Worm (Caenorhabditis elegans): ENCODE results near the gene ZC262.13.
"Not testable (repeated sequence)": the region's sequence is repeated elsewhere in the genome, so short reads cannot be mapped to it uniquely, and the experiment has no call there.

The ZC262.13 gene

DNA sequence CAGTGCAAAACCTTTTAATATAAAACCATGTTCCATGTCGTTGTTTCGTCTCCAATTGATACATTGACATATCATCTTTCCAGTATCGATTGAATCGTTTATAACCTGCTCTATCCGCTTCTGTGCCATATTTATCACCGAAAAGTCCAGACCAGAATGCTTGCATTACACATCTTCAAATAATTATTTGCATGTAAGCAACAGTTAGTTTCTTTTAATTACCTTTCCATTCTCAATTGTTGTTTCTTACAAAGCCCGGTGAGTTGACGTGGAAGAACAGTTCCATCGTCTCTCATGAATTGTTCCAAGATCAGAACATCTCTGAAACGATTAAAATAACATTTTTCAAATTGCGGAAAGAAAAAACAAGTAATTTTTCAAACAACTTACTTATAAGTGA lies 5.2 kb downstream of the ZC262.13 start, which contains the start of gene iglr-2:
iglr-2 (minus strand) TSS at position 101 of the 400 bp plus-strand sequence.
- no peak for TF ChIP-seq dmd-4 (tag; optimal IDR thresholded peaks at IDR 0.05)
- TF ChIP-seq gmeb-1 (tag; optimal IDR thresholded peaks at IDR 0.05): no peak
- no peak for TF ChIP-seq crh-2 (tag; optimal IDR thresholded peaks at IDR 0.05)

DNA sequence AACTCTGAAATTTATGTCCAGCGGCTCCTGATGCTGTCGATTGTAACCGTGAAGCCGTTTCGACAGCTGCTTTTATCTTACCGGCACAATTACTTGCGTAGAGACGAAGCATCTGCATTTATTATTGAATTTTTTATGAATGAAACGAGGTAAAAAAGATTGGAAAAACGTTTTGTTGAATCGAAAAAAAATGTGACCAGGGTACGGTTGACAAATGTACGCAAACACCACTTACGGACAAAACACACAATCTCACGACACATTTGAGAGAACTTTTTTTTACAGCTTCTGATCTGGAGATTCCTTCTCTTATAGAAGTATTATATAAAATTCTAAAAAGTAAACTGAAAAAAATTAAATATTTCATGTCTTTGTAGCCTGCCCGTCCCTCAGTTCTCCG lies 5.8 kb downstream of the ZC262.13 start, which contains the start of the genes mrps-18A and ZC262.2:
mrps-18A (minus strand) TSS at position 141 of the 400 bp plus-strand sequence.
ZC262.2 (plus strand) TSS at position 284 of the 400 bp plus-strand sequence.
- TF ChIP-seq nhr-129 (tag; optimal IDR thresholded peaks at IDR 0.05) (peak; percentile 21), C34F6.9 (tag; optimal IDR thresholded peaks at IDR 0.05) (peak; percentile 31), lsy-2 (tag; optimal IDR thresholded peaks at IDR 0.05) (peak; percentile 73 to 97), mbf-1 (tag; optimal IDR thresholded peaks at IDR 0.05) (no peak), ZK546.5 (tag; optimal IDR thresholded peaks at IDR 0.05) (no peak), nhr-77 (tag; optimal IDR thresholded peaks at IDR 0.05) (no peak), sma-9 (GFP tag; optimal IDR thresholded peaks at IDR 0.05) (no peak), sma-9 (tag; optimal IDR thresholded peaks at IDR 0.05) (no peak), nhr-23 (tag; optimal IDR thresholded peaks at IDR 0.05) (no peak), elt-3 (tag; optimal IDR thresholded peaks at IDR 0.05) (no peak)

DNA sequence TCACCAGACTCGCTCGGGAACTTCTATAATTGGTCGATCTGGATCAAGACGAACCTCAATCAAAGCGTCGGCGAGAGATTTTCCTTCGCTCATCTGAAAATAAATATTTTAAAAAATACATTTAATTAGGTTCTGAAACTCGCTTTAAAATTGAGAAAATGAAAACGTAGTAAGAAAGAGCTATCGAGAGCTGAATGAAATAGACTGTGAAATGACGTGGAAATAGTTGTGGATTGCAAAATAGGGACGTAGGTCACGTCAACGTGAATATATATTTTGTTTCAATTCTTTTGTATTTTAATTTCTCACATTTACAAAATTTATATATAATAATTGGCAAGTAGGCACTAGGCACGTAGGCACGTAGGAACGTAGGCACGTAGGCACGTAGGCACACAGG lies 8.4 kb downstream of the ZC262.13 start, which contains the start of gene ZC262.4:
ZC262.4 (minus strand) TSS at position 101 of the 400 bp plus-strand sequence.
- TF ChIP-seq nhr-11 (tag; optimal IDR thresholded peaks at IDR 0.05): no peak
- TF ChIP-seq skn-1 (tag; optimal IDR thresholded peaks at IDR 0.05): no peak
- no peak for TF ChIP-seq gmeb-1 (tag; optimal IDR thresholded peaks at IDR 0.05)
- no peak for TF ChIP-seq lin-13 (GFP tag; optimal IDR thresholded peaks at IDR 0.05)
- no peak for TF ChIP-seq mab-5 (tag; optimal IDR thresholded peaks at IDR 0.05)
- no peak for TF ChIP-seq lsy-2 (tag; optimal IDR thresholded peaks at IDR 0.05)
- TF ChIP-seq nhr-25 (tag; optimal IDR thresholded peaks at IDR 0.05): no peak
- TF ChIP-seq mbf-1 (tag; optimal IDR thresholded peaks at IDR 0.05): no peak

DNA sequence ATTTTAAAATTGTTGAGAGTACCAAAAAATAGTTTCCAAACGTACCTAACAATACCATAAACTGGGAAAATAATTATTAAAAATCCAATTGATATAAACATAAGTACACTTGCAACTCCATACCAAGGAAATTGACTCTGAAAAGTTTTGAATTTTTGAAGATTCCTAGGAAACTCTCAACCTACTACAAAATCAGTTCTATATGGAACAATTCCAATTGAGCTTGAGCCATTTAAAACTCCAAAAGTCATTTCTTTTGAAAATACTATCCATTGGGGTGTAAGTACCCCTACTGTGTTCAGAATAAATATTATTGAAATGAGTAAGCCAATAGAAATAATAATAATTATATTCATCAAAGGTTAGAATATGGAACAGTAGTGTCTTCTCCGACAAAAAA lies 13.4 kb downstream of the ZC262.13 start, which contains the start of gene clc-28:
clc-28 (minus strand) TSS at position 101 of the 400 bp plus-strand sequence.
- TF ChIP-seq crh-2, ceh-82, ztf-4 (tag; optimal IDR thresholded peaks at IDR 0.05): not testable (repeated sequence)

DNA sequence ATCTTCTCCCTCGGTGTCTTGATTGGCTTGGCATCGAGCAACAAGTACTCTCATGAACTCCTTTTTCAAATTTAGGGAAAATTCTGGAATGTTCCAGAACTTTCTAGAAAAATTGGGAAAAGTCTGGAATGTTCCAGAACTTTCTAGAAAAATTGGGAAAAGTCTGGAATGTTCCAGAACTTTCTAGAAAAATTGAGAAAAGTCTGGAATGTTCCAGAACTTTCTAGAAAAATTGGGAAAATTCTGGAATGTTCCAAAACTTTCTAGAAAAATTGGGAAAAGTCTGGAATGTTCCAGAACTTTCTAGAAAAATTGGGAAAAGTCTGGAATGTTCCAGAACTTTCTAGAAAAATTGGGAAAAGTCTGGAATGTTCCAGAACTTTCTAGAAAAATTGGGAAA lies 18.3 kb downstream of the ZC262.13 start, which contains the start of gene ZC262.7:
ZC262.7 (minus strand) TSS at position 54 of the 400 bp plus-strand sequence.
- not testable (repeated sequence) for TF ChIP-seq nhr-6, elt-1, alr-1 (tag; optimal IDR thresholded peaks at IDR 0.05)

DNA sequence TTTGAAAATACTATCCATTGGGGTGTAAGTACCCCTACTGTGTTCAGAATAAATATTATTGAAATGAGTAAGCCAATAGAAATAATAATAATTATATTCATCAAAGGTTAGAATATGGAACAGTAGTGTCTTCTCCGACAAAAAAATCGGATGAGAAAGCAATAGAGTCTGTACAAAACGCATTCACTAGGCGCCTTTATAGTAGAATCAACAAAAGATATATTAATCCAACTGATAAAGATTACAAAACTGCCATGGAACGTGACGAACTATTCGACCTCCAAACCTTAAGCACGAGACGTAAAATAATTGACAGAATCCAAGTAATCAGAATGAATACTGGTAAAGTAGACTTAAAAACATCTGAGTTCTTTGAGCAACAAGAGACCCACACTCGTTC lies 21.8 kb downstream of the ZC262.13 start, which contains the start of gene clc-29:
clc-29 (minus strand) TSS at position 101 of the 400 bp plus-strand sequence.
- TF ChIP-seq lin-39 (tag; optimal IDR thresholded peaks at IDR 0.05); zag-1 (tag; optimal IDR thresholded peaks at IDR 0.05); sma-9 (GFP tag; optimal IDR thresholded peaks at IDR 0.05); sma-9 (tag; optimal IDR thresholded peaks at IDR 0.05): not testable (repeated sequence)

DNA sequence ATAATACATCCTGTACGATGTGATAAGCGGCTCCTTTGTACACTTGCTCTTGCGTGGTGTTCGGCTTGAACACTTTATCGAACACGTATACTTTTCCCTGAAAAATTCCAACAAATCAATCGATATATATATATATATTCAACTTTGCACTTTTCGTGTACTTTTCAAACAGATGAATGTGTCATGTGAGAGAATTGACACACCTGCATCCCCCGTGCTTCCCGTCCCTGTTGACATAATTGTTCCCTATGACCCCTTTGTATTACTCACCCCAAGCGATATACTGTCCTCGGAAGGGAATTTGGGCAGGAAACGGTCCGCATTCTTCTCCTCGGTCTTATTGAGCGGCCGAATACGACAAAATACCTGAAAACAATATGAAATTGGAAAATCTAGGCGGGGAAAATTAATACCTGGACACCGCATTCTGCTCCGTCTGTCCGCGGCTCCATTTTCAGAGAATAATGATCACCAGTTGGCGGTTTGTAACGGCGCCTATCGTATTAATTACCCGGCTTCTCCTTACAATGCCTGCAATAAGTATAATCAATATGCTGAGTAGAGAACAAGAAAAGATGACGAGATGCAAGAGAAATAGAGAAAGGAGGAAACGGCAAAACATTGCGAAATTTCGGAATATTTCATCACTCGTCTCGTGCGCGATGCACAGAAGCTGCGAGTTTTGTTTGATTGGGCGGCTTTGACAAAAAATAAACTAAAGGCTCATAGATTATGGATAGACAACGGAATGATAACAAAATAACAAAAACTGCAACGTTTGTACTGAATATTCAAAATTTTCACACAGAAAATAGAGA lies 28.8 kb downstream of the ZC262.13 start, which contains the start of gene unc-116:
unc-116 (minus strand) TSS at position 531 of the 818 bp plus-strand sequence.
- peak; percentile 91 for TF ChIP-seq nhr-129 (tag; optimal IDR thresholded peaks at IDR 0.05)
- TF ChIP-seq lsy-2 (tag; optimal IDR thresholded peaks at IDR 0.05): peak; percentile 46 to 71
- peak; percentile 16 to 70 for TF ChIP-seq mdl-1 (tag; optimal IDR thresholded peaks at IDR 0.05)
- no peak for TF ChIP-seq unc-39 (tag; optimal IDR thresholded peaks at IDR 0.05)
- TF ChIP-seq dmd-4 (tag; optimal IDR thresholded peaks at IDR 0.05): no peak
- TF ChIP-seq ZK546.5 (tag; optimal IDR thresholded peaks at IDR 0.05): no peak
- no peak for TF ChIP-seq egl-27 (tag; optimal IDR thresholded peaks at IDR 0.05)
- TF ChIP-seq nhr-11 (tag; optimal IDR thresholded peaks at IDR 0.05): no peak
- TF ChIP-seq nhr-237 (tag; optimal IDR thresholded peaks at IDR 0.05): no peak
- no peak for TF ChIP-seq skn-1 (tag; optimal IDR thresholded peaks at IDR 0.05)
- no peak for TF ChIP-seq alr-1 (tag; optimal IDR thresholded peaks at IDR 0.05)
- TF ChIP-seq lin-11 (tag; optimal IDR thresholded peaks at IDR 0.05): no peak
- no peak for TF ChIP-seq blmp-1 (tag; optimal IDR thresholded peaks at IDR 0.05; ENCODE audit: insufficient read depth)
- TF ChIP-seq elt-1 (tag; optimal IDR thresholded peaks at IDR 0.05): no peak
- TF ChIP-seq ztf-11 (tag; optimal IDR thresholded peaks at IDR 0.05): no peak
- TF ChIP-seq lin-39 (tag; optimal IDR thresholded peaks at IDR 0.05): no peak
- TF ChIP-seq sma-3 (GFP tag; optimal IDR thresholded peaks at IDR 0.05): no peak
- no peak for TF ChIP-seq nhr-12 (tag; optimal IDR thresholded peaks at IDR 0.05)
- TF ChIP-seq elt-3 (tag; optimal IDR thresholded peaks at IDR 0.05): no peak
- TF ChIP-seq aly-2 (tag; optimal IDR thresholded peaks at IDR 0.05): no peak
- peak; percentile 55 for TF ChIP-seq ztf-4 (tag; optimal IDR thresholded peaks at IDR 0.05)
- TF ChIP-seq unc-62 (GFP tag; optimal IDR thresholded peaks at IDR 0.05): no peak
- TF ChIP-seq C34F6.9 (tag; optimal IDR thresholded peaks at IDR 0.05): peak; percentile 78
- TF ChIP-seq sem-4 (tag; optimal IDR thresholded peaks at IDR 0.05): peak; percentile 1
- peak; percentile 67 for TF ChIP-seq sma-9 (GFP tag; optimal IDR thresholded peaks at IDR 0.05)
- no peak for TF ChIP-seq sma-9 (tag; optimal IDR thresholded peaks at IDR 0.05)

All from whole organism, L2 larva.